Worm (Caenorhabditis elegans) whole organism, L4 larva: Measurements from ENCODE around the gene fbxb-34.

ENCODE experiments used
- ceh-82 ChIP-seq: sonication (generic microtip); optimal IDR thresholded peaks from 2 replicates; lab custom pipeline; 2017; ENCODE audit warnings: missing biosample characterization, missing genetic modification characterization
- egl-27 ChIP-seq: sonication (generic microtip); optimal IDR thresholded peaks from 3 replicates; lab custom pipeline; 2017; ENCODE audit warnings: missing biosample characterization, missing genetic modification reagents, missing genetic modification characterization

DNA sequence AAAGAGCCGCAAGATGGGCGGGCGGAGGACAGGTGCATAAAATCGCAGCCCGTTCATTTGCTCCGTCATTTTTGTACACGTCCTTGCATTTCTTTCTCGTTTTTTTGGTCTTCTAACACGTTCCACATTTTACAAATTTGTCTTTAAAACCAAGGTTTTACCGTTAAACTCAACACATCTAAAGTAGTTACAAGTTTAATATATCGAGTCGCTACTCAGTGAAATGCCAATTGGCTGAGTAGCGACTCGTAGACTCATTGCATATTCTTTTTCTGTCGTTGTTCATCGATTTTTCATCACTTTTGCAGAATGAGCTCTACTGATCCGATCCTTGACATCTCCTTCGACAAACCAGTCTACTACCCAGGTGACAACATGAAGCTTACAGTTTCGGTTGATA is 39.6 kb downstream of the fbxb-34 start, which contains the start of gene arrd-1:
- TF ChIP-seq ceh-82 (tag; lab: Kevin White, UChicago) = no peak
- TF ChIP-seq egl-27 = no peak
